Fruit fly (Drosophila melanogaster) whole organism, embryonic: ENCODE data around the gene CG42263.

ENCODE experiments used
- Awh ChIP-seq: fragments of 200-800 bp; sonication (Bioruptor generic); IDR thresholded peaks from 2 replicates; pipeline ENCODE4, ENCODE4 v1.3.6; 2022; ENCODE audit warnings: missing biosample characterization, missing genetic modification characterization
- Bteb2 ChIP-seq: fragments of 200-800 bp; sonication (Bioruptor generic); optimal IDR thresholded peaks from 2 replicates; lab custom pipeline; 2016; ENCODE audit warnings: missing biosample characterization, missing genetic modification characterization
- CG12104 ChIP-seq: fragments of 200-800 bp; sonication (Bioruptor generic); optimal IDR thresholded peaks from 3 replicates; lab custom pipeline; 2016; ENCODE audit warnings: missing biosample characterization, missing genetic modification characterization
- CG15514 ChIP-seq: fragments of 200-800 bp; sonication (Bioruptor generic); optimal IDR thresholded peaks from 3 replicates; lab custom pipeline; 2017; ENCODE audit warnings: missing biosample characterization, missing genetic modification characterization, mild to moderate bottlenecking, moderate library complexity, missing genetic modification reagents
- CG15696 ChIP-seq: fragments of 200-800 bp; sonication (Bioruptor generic); optimal IDR thresholded peaks from 2 replicates; lab custom pipeline; 2019; ENCODE audit warnings: missing biosample characterization, mild to moderate bottlenecking, missing genetic modification characterization, moderate library complexity
- CG16815 ChIP-seq: fragments of 200-800 bp; sonication (Bioruptor generic); optimal IDR thresholded peaks from 3 replicates; lab custom pipeline; 2017; ENCODE audit warnings: missing biosample characterization, mild to moderate bottlenecking, missing genetic modification characterization
- CG18619 ChIP-seq: fragments of 200-800 bp; sonication (Bioruptor generic); optimal IDR thresholded peaks from 3 replicates; lab custom pipeline; 2017; ENCODE audit warnings: missing biosample characterization, mild to moderate bottlenecking, missing genetic modification characterization
- CG2116 ChIP-seq: fragments of 200-800 bp; sonication (Bioruptor generic); optimal IDR thresholded peaks from 3 replicates; lab custom pipeline; 2018; ENCODE audit warnings: missing biosample characterization, mild to moderate bottlenecking, missing genetic modification characterization
- CG2678 ChIP-seq: fragments of 200-800 bp; sonication (Bioruptor generic); optimal IDR thresholded peaks from 3 replicates; lab custom pipeline; 2019; ENCODE audit warnings: missing biosample characterization, mild to moderate bottlenecking, missing genetic modification characterization, moderate library complexity
- CG34376 ChIP-seq: fragments of 200-800 bp; sonication (Bioruptor generic); optimal IDR thresholded peaks from 2 replicates; lab custom pipeline; 2018; ENCODE audit warnings: missing biosample characterization, mild to moderate bottlenecking, missing genetic modification characterization
- CG4404 ChIP-seq: fragments of 200-800 bp; sonication (Bioruptor generic); IDR thresholded peaks from 2 replicates; pipeline ENCODE4 v1.3.6; 2022; ENCODE audit warnings: missing biosample characterization, missing genetic modification characterization
- CG4707 ChIP-seq: fragments of 200-800 bp; sonication (Bioruptor generic); optimal IDR thresholded peaks from 2 replicates; lab custom pipeline; 2018; ENCODE audit warnings: missing biosample characterization, mild to moderate bottlenecking, missing genetic modification characterization, moderate library complexity
- CG5245 ChIP-seq: fragments of 200-800 bp; sonication (Bioruptor generic); optimal IDR thresholded peaks from 3 replicates; lab custom pipeline; 2016; ENCODE audit warnings: missing biosample characterization, missing genetic modification characterization
- CG7839 ChIP-seq: fragments of 200-800 bp; sonication (Bioruptor generic); optimal IDR thresholded peaks from 3 replicates; lab custom pipeline; 2018; ENCODE audit warnings: missing biosample characterization, mild to moderate bottlenecking, missing genetic modification characterization, moderate library complexity
- CG8089 ChIP-seq: fragments of 200-800 bp; sonication (Bioruptor generic); optimal IDR thresholded peaks from 3 replicates; lab custom pipeline; 2016; ENCODE audit warnings: missing biosample characterization, missing genetic modification characterization
- H2.0 ChIP-seq: fragments of 200-800 bp; sonication (Bioruptor generic); IDR thresholded peaks from 2 replicates; pipeline ENCODE4 v1.3.6; 2022; ENCODE audit warnings: missing biosample characterization, missing genetic modification characterization
- Hsf ChIP-seq: fragments of 200-800 bp; sonication (Bioruptor generic); optimal IDR thresholded peaks from 3 replicates; lab custom pipeline; 2016; ENCODE audit warnings: missing biosample characterization, missing genetic modification characterization
- Lim3 ChIP-seq: fragments of 200-800 bp; sonication (Bioruptor generic); IDR thresholded peaks from 2 replicates; pipeline ENCODE4 v1.3.6; 2022; ENCODE audit warnings: missing biosample characterization, missing genetic modification characterization
- Lpt ChIP-seq: fragments of >200 bp; optimal IDR thresholded peaks from 2 replicates; lab custom pipeline; 2018; ENCODE audit warnings: missing biosample characterization, missing genetic modification characterization
- MBD-R2 ChIP-seq: fragments of 200-800 bp; sonication (Bioruptor generic); IDR thresholded peaks from 2 replicates; pipeline ENCODE4 v1.3.6; 2022; ENCODE audit warnings: missing biosample characterization, missing genetic modification characterization
- Myb ChIP-seq: fragments of 200-800 bp; sonication (Bioruptor generic); optimal IDR thresholded peaks from 2 replicates; lab custom pipeline; 2016; ENCODE audit warnings: missing biosample characterization, missing genetic modification characterization
- NfI ChIP-seq: fragments of 200-800 bp; sonication (Bioruptor generic); optimal IDR thresholded peaks from 3 replicates; lab custom pipeline; 2018; ENCODE audit warnings: missing biosample characterization, mild to moderate bottlenecking, missing genetic modification characterization, moderate library complexity
- Poxn ChIP-seq: fragments of 200-800 bp; sonication (Bioruptor generic); IDR thresholded peaks from 2 replicates; pipeline ENCODE4 v1.3.6; 2022; ENCODE audit warnings: missing biosample characterization, missing genetic modification characterization
- Ptx1 ChIP-seq: fragments of 200-800 bp; sonication (Bioruptor generic); IDR thresholded peaks from 2 replicates; pipeline ENCODE4 v1.3.6; 2022; ENCODE audit warnings: missing biosample characterization, missing genetic modification characterization
- Rx ChIP-seq: fragments of 200-800 bp; sonication (Bioruptor generic); IDR thresholded peaks from 2 replicates; pipeline ENCODE4 v1.3.6; 2022; ENCODE audit warnings: missing biosample characterization, missing genetic modification characterization
- Tbp ChIP-seq: fragments of >200 bp; optimal IDR thresholded peaks from 2 replicates; lab custom pipeline; 2018; ENCODE audit warnings: missing biosample characterization, missing genetic modification characterization
- Usf ChIP-seq: fragments of 200-800 bp; sonication (Bioruptor generic); optimal IDR thresholded peaks from 2 replicates; lab custom pipeline; 2017; ENCODE audit warnings: missing genotype, missing biosample characterization, missing genetic modification characterization
- amos ChIP-seq: fragments of 200-800 bp; sonication (Bioruptor generic); IDR thresholded peaks from 2 replicates; pipeline ENCODE4 v1.3.6; 2022; ENCODE audit warnings: missing biosample characterization, missing genetic modification characterization; ENCODE audit not compliant: partially characterized antibody
- bcd ChIP-seq: fragments of 200-800 bp; sonication (Bioruptor generic); optimal IDR thresholded peaks from 2 replicates; lab custom pipeline; 2017; ENCODE audit warnings: missing biosample characterization, mild to moderate bottlenecking, missing genetic modification characterization
- btn ChIP-seq: fragments of 200-800 bp; sonication (Bioruptor generic); optimal IDR thresholded peaks from 2 replicates; lab custom pipeline; 2016; ENCODE audit warnings: missing biosample characterization, missing genetic modification characterization
- croc ChIP-seq: fragments of 200-800 bp; sonication (Bioruptor generic); conservative IDR thresholded peaks from 3 replicates; pipeline ENCODE4 v1.3.6; 2022; ENCODE audit warnings: missing biosample characterization, missing genetic modification characterization
- dati ChIP-seq: fragments of 200-800 bp; sonication (Bioruptor generic); IDR thresholded peaks from 2 replicates; pipeline ENCODE4 v1.3.6; 2022; ENCODE audit warnings: missing biosample characterization, missing genetic modification characterization
- emc ChIP-seq: fragments of 200-800 bp; sonication (Bioruptor generic); optimal IDR thresholded peaks from 2 replicates; lab custom pipeline; 2016; ENCODE audit warnings: missing biosample characterization, missing genetic modification characterization
- fd3F ChIP-seq: fragments of 200-800 bp; sonication (Bioruptor generic); optimal IDR thresholded peaks from 2 replicates; lab custom pipeline; 2018; ENCODE audit warnings: missing biosample characterization, mild to moderate bottlenecking, missing genetic modification characterization, moderate library complexity
- gsb ChIP-seq: fragments of 200-800 bp; sonication (Bioruptor generic); IDR thresholded peaks from 2 replicates; pipeline ENCODE4 v1.3.6; 2022; ENCODE audit warnings: missing biosample characterization, missing genetic modification characterization
- gsb-n ChIP-seq: fragments of 200-800 bp; sonication (Bioruptor generic); optimal IDR thresholded peaks from 3 replicates; lab custom pipeline; 2018; ENCODE audit warnings: missing biosample characterization, mild to moderate bottlenecking, missing genetic modification characterization
- her ChIP-seq: fragments of 200-800 bp; sonication (Bioruptor generic); optimal IDR thresholded peaks from 2 replicates; lab custom pipeline; 2016; ENCODE audit warnings: missing biosample characterization, missing genetic modification characterization
- lmd ChIP-seq: fragments of 200-800 bp; sonication (Bioruptor generic); IDR thresholded peaks from 2 replicates; pipeline ENCODE4 v1.3.6; 2022; ENCODE audit warnings: missing biosample characterization, missing genetic modification characterization
- lov ChIP-seq, 2 experiments: fragments of 200-800 bp in 1 of 2; fragments of >200 bp in 1 of 2; sonication (Bioruptor generic) in 1 of 2; IDR thresholded peaks in 1 of 2; optimal IDR thresholded peaks in 1 of 2; 2 replicates in 1 of 2; 3 replicates in 1 of 2; pipeline versions ENCODE4 v1.3.6 to Lab custom; 2017 to 2022; ENCODE audit warnings: missing biosample characterization in 1 of 2, missing genetic modification characterization in 1 of 2
- nerfin-1 ChIP-seq: fragments of 200-800 bp; sonication (Bioruptor generic); optimal IDR thresholded peaks from 3 replicates; lab custom pipeline; 2019; ENCODE audit warnings: missing biosample characterization, mild to moderate bottlenecking, missing genetic modification characterization, moderate library complexity
- onecut ChIP-seq: fragments of 200-800 bp; sonication (Bioruptor generic); IDR thresholded peaks from 2 replicates; pipeline ENCODE4 v1.3.6; 2022; ENCODE audit warnings: missing biosample characterization, missing genetic modification characterization
- org-1 ChIP-seq: fragments of 200-800 bp; sonication (Bioruptor generic); optimal IDR thresholded peaks from 2 replicates; lab custom pipeline; 2017; ENCODE audit warnings: missing biosample characterization, missing genetic modification characterization
- p53 ChIP-seq: fragments of 200-800 bp; sonication (Bioruptor generic); optimal IDR thresholded peaks from 2 replicates; lab custom pipeline; 2016; ENCODE audit warnings: missing biosample characterization, missing genetic modification characterization
- pb ChIP-seq: fragments of 200-800 bp; sonication (Bioruptor generic); optimal IDR thresholded peaks from 3 replicates; lab custom pipeline; 2016; ENCODE audit warnings: missing biosample characterization, missing genetic modification characterization
- pho ChIP-seq: fragments of 200-800 bp; sonication (Bioruptor generic); optimal IDR thresholded peaks from 2 replicates; lab custom pipeline; 2016; ENCODE audit warnings: missing biosample characterization, missing genetic modification characterization
- salm ChIP-seq: fragments of 200-800 bp; sonication (Bioruptor generic); optimal IDR thresholded peaks from 2 replicates; lab custom pipeline; 2018; ENCODE audit warnings: missing biosample characterization, mild to moderate bottlenecking, missing genetic modification characterization
- sna ChIP-seq: fragments of 200-800 bp; sonication (Bioruptor generic); IDR thresholded peaks from 2 replicates; pipeline ENCODE4 v1.3.6; 2022; ENCODE audit warnings: missing biosample characterization, missing genetic modification characterization; ENCODE audit not compliant: partially characterized antibody
- tll ChIP-seq, 2 experiments: fragments of 200-800 bp in 1 of 2; fragments of >200 bp in 1 of 2; sonication (Bioruptor generic) in 1 of 2; optimal IDR thresholded peaks; 2 replicates each; lab custom pipeline; 2017 to 2019; ENCODE audit warnings: missing biosample characterization in 2 of 2, missing genetic modification characterization in 2 of 2, mild to moderate bottlenecking in 1 of 2, moderate library complexity in 1 of 2
- tup ChIP-seq: fragments of 200-800 bp; sonication (Bioruptor generic); optimal IDR thresholded peaks from 2 replicates; lab custom pipeline; 2016; ENCODE audit warnings: missing biosample characterization, mild to moderate bottlenecking, missing genetic modification characterization, moderate library complexity
- wor ChIP-seq: fragments of 200-800 bp; sonication (Bioruptor generic); IDR thresholded peaks from 2 replicates; pipeline ENCODE4 v1.3.6; 2022; ENCODE audit warnings: missing biosample characterization, missing genetic modification characterization
- zen2 ChIP-seq: fragments of 200-800 bp; sonication (Bioruptor generic); IDR thresholded peaks from 3 replicates; pipeline ENCODE4 v1.3.6; 2022; ENCODE audit warnings: missing biosample characterization, missing genetic modification characterization; ENCODE audit not compliant: partially characterized antibody

The CG42263 gene

dm6 chr3L:19991714-19992231, 36.2 kb upstream of the CG42263 start, which contains the start of the genes CG7646 and Nca (continued):
- TF ChIP-seq dati (GFP tag; lab: Robert Waterston, UW) (no peak), emc (GFP tag; lab: Kevin White, UChicago) (no peak), sna (peak; percentile 85), lmd (GFP tag; lab: Robert Waterston, UW) (no peak), croc (GFP tag; lab: Robert Waterston, UW) (no peak), Poxn (GFP tag; lab: Robert Waterston, UW) (no peak), Tbp (GFP tag; lab: Kevin White, UChicago) (no peak), H2.0 (GFP tag; lab: Robert Waterston, UW) (no peak), amos (peak; percentile 96), CG7839 (tag; lab: Kevin White, UChicago) (no peak), Myb (GFP tag; lab: Kevin White, UChicago) (peak; percentile 92), pho (GFP tag; lab: Kevin White, UChicago) (no peak), NfI (no peak), gsb-n (no peak), CG2116 (GFP tag; lab: Kevin White, UChicago) (peak; percentile 87), CG16815 (no peak), tll (GFP tag; optimal IDR thresholded peaks at IDR 0.05; lab: Kevin White, UChicago) (peak in 1 of 2 experiments; percentile 52), bcd (GFP tag; lab: Kevin White, UChicago) (no peak), Awh (GFP tag; lab: Robert Waterston, UW) (no peak), org-1 (GFP tag; lab: Kevin White, UChicago) (no peak), btn (GFP tag; lab: Kevin White, UChicago) (no peak), Bteb2 (GFP tag; lab: Kevin White, UChicago) (no peak), CG8089 (GFP tag; lab: Kevin White, UChicago) (no peak), CG5245 (GFP tag; lab: Kevin White, UChicago) (no peak), tup (GFP tag; lab: Kevin White, UChicago) (no peak), zen2 (GFP tag; lab: Robert Waterston, UW) (no peak; the same call in 1 of the 3 replicates), her (GFP tag; lab: Kevin White, UChicago) (no peak), p53 (GFP tag; lab: Kevin White, UChicago) (no peak), onecut (GFP tag; lab: Robert Waterston, UW) (peak; percentile 76), Ptx1 (no peak), Hsf (GFP tag; lab: Kevin White, UChicago) (no peak), CG12104 (peak; percentile 21), Usf (GFP tag; lab: Kevin White, UChicago) (no peak), gsb (GFP tag; lab: Robert Waterston, UW) (no peak), MBD-R2 (peak; percentile 60), Lim3 (GFP tag; lab: Robert Waterston, UW) (no peak), nerfin-1 (tag; lab: Kevin White, UChicago) (peak; percentile 50), CG4707 (no peak), Rx (no peak), CG18619 (GFP tag; lab: Kevin White, UChicago) (no peak), CG2678 (tag; lab: Kevin White, UChicago) (no peak), CG15696 (tag; lab: Kevin White, UChicago) (peak; percentile 47), CG15514 (GFP tag; lab: Kevin White, UChicago) (peak; percentile 89), fd3F (GFP tag; lab: Kevin White, UChicago) (no peak), pb (GFP tag; lab: Kevin White, UChicago) (no peak), Lpt (GFP tag; lab: Kevin White, UChicago) (no peak), lov (optimal IDR thresholded peaks at IDR 0.05; lab: Kevin White, UChicago) (no peak), lov (GFP tag; IDR thresholded peaks at IDR 0.05; lab: Robert Waterston, UW) (no peak), CG4404 (GFP tag; lab: Robert Waterston, UW) (no peak), wor (GFP tag; lab: Robert Waterston, UW) (no peak), CG34376 (GFP tag; lab: Kevin White, UChicago) (no peak), salm (tag; lab: Kevin White, UChicago) (no peak)
